Worm (Caenorhabditis elegans) whole organism, early embryonic: Measurements from ENCODE around the gene nas-37.

Source experiments
- B0310.2 ChIP-seq: sonication (generic microtip); optimal IDR thresholded peaks from 2 replicates; lab custom pipeline; 2016; ENCODE audit warnings: mild to moderate bottlenecking, missing genetic modification characterization, missing compliant biosample characterization
- F13C5.2 ChIP-seq: sonication (generic microtip); optimal IDR thresholded peaks from 2 replicates; lab custom pipeline; 2017; ENCODE audit warnings: mild to moderate bottlenecking, missing genetic modification characterization, inconsistent platforms, missing compliant biosample characterization
- aly-1 ChIP-seq: sonication (generic microtip); optimal IDR thresholded peaks from 2 replicates; lab custom pipeline; 2016; ENCODE audit warnings: missing genetic modification characterization, missing compliant biosample characterization
- ama-1 ChIP-seq: fragments of 150-350 bp; optimal IDR thresholded peaks from 2 replicates; lab custom pipeline; 2014
- ceh-13 ChIP-seq: fragments of 200-800 bp; sonication (Bioruptor generic); optimal IDR thresholded peaks from 2 replicates; lab custom pipeline; 2018; ENCODE audit warnings: mild to moderate bottlenecking, missing genetic modification characterization, missing compliant biosample characterization
- ceh-36 ChIP-seq: sonication (generic microtip); optimal IDR thresholded peaks from 2 replicates; lab custom pipeline; 2016; ENCODE audit warnings: missing genetic modification characterization, inconsistent platforms, missing compliant biosample characterization
- ets-7 ChIP-seq: sonication (generic microtip); optimal IDR thresholded peaks from 2 replicates; lab custom pipeline; 2016; ENCODE audit warnings: missing genotype, missing genetic modification characterization, missing compliant biosample characterization
- flt-1 ChIP-seq: fragments of 200-800 bp; sonication (Bioruptor generic); IDR thresholded peaks from 2 replicates; pipeline ENCODE4 v1.3.6; 2022; ENCODE audit warnings: missing genetic modification characterization, missing compliant biosample characterization
- hmbx-1 ChIP-seq: sonication (generic microtip); optimal IDR thresholded peaks from 2 replicates; lab custom pipeline; 2016; ENCODE audit warnings: mild to moderate bottlenecking, missing genetic modification characterization, missing compliant biosample characterization
- hmg-4 ChIP-seq: fragments of 200-800 bp; sonication (Bioruptor generic); optimal IDR thresholded peaks from 2 replicates; lab custom pipeline; 2018; ENCODE audit warnings: mild to moderate bottlenecking, missing genetic modification characterization, missing compliant biosample characterization
- hnd-1 ChIP-seq: sonication (generic microtip); optimal IDR thresholded peaks from 2 replicates; lab custom pipeline; 2016; ENCODE audit warnings: missing genetic modification characterization, missing compliant biosample characterization
- pes-1 ChIP-seq: fragments of 200-800 bp; sonication (Bioruptor generic); IDR thresholded peaks from 2 replicates; pipeline ENCODE4 v1.3.6; 2022; ENCODE audit warnings: missing genetic modification reagents, missing genetic modification characterization, missing compliant biosample characterization
- scrt-1 ChIP-seq: fragments of 200-800 bp; sonication (Bioruptor generic); IDR thresholded peaks from 2 replicates; pipeline ENCODE4 v1.3.6; 2022; ENCODE audit warnings: missing genetic modification characterization, missing compliant biosample characterization
- sea-1 ChIP-seq: fragments of 200-800 bp; sonication (Bioruptor generic); conservative IDR thresholded peaks from 2 replicates; pipeline ENCODE4 v1.3.6; 2022; ENCODE audit warnings: missing genetic modification characterization, missing compliant biosample characterization
- tbx-11 ChIP-seq: fragments of 200-800 bp; sonication (Bioruptor generic); IDR thresholded peaks from 2 replicates; pipeline ENCODE4 v1.3.6; 2022; ENCODE audit warnings: missing genetic modification characterization, missing compliant biosample characterization
- tbx-37 ChIP-seq: fragments of 200-800 bp; sonication (Bioruptor generic); conservative IDR thresholded peaks from 2 replicates; pipeline ENCODE4 v1.3.6; 2022; ENCODE audit warnings: missing genetic modification reagents, missing genetic modification characterization, missing compliant biosample characterization
- tra-4 ChIP-seq: sonication (generic microtip); optimal IDR thresholded peaks from 2 replicates; lab custom pipeline; 2017; ENCODE audit warnings: missing genetic modification characterization, missing compliant biosample characterization

Gene nas-37

ce11 chrX:9948963-9949362, at the start of gene nas-37:
Gene nas-37 (minus strand): TSS chrX:9949063.
- TF ChIP-seq sea-1 (no peak), aly-1 (tag; lab: Kevin White, UChicago) (no peak), hnd-1 (tag; lab: Kevin White, UChicago) (no peak), ets-7 (tag; lab: Kevin White, UChicago) (no peak), flt-1 (GFP tag; lab: Robert Waterston, UW) (no peak), hmbx-1 (tag; lab: Kevin White, UChicago) (no peak), pes-1 (no peak), ama-1 (lab: Kevin White, UChicago) (no peak)

ce11 chrX:9997344-9997743, 48.5 kb upstream of the nas-37 start:
- TF ChIP-seq ceh-36 (no peak), ets-7 (tag; lab: Kevin White, UChicago) (no peak), flt-1 (GFP tag; lab: Robert Waterston, UW) (no peak), scrt-1 (GFP tag; lab: Robert Waterston, UW) (no peak), hmbx-1 (tag; lab: Kevin White, UChicago) (no peak), tbx-11 (GFP tag; lab: Robert Waterston, UW) (no peak), ceh-13 (GFP tag; lab: Kevin White, UChicago) (no peak), hnd-1 (tag; lab: Kevin White, UChicago) (no peak), ama-1 (lab: Kevin White, UChicago) (no peak), pes-1 (no peak), tra-4 (tag; lab: Kevin White, UChicago) (no peak), B0310.2 (tag; lab: Kevin White, UChicago) (no peak), F13C5.2 (tag; lab: Kevin White, UChicago) (no peak), aly-1 (tag; lab: Kevin White, UChicago) (no peak), hmg-4 (GFP tag; lab: Kevin White, UChicago) (no peak), sea-1 (no peak), tbx-37 (GFP tag; lab: Robert Waterston, UW) (no peak)

ce11 chrX:9993100-9993499, 44.2 kb upstream of the nas-37 start:
- no peak for TF ChIP-seq B0310.2 (tag; lab: Kevin White, UChicago)
- TF ChIP-seq hnd-1 (tag; lab: Kevin White, UChicago), result no peak
- TF ChIP-seq ceh-13 (GFP tag; lab: Kevin White, UChicago), result no peak
- no peak for TF ChIP-seq pes-1
- TF ChIP-seq sea-1, result no peak
- no peak for TF ChIP-seq hmbx-1 (tag; lab: Kevin White, UChicago)
- no peak for TF ChIP-seq F13C5.2 (tag; lab: Kevin White, UChicago)
- no peak for TF ChIP-seq tbx-37 (GFP tag; lab: Robert Waterston, UW)
- no peak for TF ChIP-seq ceh-36
- TF ChIP-seq flt-1 (GFP tag; lab: Robert Waterston, UW), result no peak
- TF ChIP-seq ets-7 (tag; lab: Kevin White, UChicago), result no peak
- TF ChIP-seq hmg-4 (GFP tag; lab: Kevin White, UChicago), result no peak
- TF ChIP-seq ama-1 (lab: Kevin White, UChicago), result no peak
- no peak for TF ChIP-seq tra-4 (tag; lab: Kevin White, UChicago)
- TF ChIP-seq scrt-1 (GFP tag; lab: Robert Waterston, UW), result no peak

- TF ChIP-seq tbx-11 (GFP tag; lab: Robert Waterston, UW) (no peak), sea-1 (no peak), hmg-4 (GFP tag; lab: Kevin White, UChicago) (no peak), aly-1 (tag; lab: Kevin White, UChicago) (no peak), tra-4 (tag; lab: Kevin White, UChicago) (no peak), flt-1 (GFP tag; lab: Robert Waterston, UW) (no peak), hmbx-1 (tag; lab: Kevin White, UChicago) (no peak), ets-7 (tag; lab: Kevin White, UChicago) (no peak), ceh-13 (GFP tag; lab: Kevin White, UChicago) (no peak), ama-1 (lab: Kevin White, UChicago) (no peak), scrt-1 (GFP tag; lab: Robert Waterston, UW) (no peak), B0310.2 (tag; lab: Kevin White, UChicago) (no peak), ceh-36 (no peak), hnd-1 (tag; lab: Kevin White, UChicago) (no peak), F13C5.2 (tag; lab: Kevin White, UChicago) (no peak), tbx-37 (GFP tag; lab: Robert Waterston, UW) (no peak), pes-1 (no peak)
Measured at ce11 chrX:9988884-9989283, 40.0 kb upstream of the nas-37 start.

DNA sequence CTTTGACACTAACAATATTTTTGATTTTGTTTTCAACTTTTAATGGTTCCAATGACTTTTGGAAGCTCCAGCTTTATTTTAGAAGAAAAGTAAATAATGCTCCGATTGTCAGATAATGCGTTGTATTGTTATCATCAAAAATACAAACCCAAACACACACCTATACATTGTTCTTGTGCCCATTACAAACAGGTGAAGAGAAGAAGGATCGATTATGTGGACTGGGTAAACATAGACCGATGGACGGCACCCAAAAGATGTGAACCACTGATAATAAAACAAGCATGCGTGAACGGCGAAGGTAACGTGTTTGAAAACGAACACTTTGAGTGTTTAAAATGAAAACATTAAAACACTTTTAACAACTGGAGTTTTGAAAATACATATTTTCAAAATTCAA, 38.3 kb upstream of the nas-37 start:
- no peak for TF ChIP-seq ceh-36
- TF ChIP-seq hmbx-1 (tag; lab: Kevin White, UChicago), result no peak
- no peak for TF ChIP-seq hnd-1 (tag; lab: Kevin White, UChicago)
- TF ChIP-seq sea-1, result no peak
- TF ChIP-seq pes-1, result no peak

DNA sequence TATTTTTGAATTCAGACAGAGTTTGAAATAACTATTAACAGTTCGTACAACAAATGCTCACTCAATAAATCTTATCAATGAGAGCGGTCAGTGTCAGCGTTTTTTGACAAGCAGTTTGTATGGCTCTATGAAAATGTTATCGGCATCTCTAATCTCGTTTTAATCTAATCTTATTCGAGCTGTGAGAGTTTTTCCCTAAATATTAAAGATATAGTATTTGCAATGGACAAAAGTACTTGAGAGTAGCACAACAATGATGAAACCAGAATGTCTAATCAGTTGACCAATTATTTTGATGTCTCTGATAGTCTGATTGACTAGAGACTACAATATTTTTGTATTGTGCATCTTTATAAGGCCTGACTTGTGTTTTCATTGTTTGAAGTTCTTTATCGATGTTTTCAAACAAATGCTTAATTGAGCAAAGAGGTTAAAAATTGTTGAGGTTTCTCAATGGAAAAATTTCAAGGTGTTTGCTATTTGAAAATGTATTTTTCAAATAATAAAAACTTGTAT, 36.1 kb upstream of the nas-37 start, which contains the start of gene F19C6.5:
Gene F19C6.5 (minus strand): TSS at position 51 of the 516 bp plus-strand sequence.
- no peak for TF ChIP-seq ceh-36
- no peak for TF ChIP-seq F13C5.2 (tag; lab: Kevin White, UChicago)
- TF ChIP-seq pes-1, result no peak
- no peak for TF ChIP-seq tra-4 (tag; lab: Kevin White, UChicago)
- no peak for TF ChIP-seq flt-1 (GFP tag; lab: Robert Waterston, UW)

ce11 chrX:9981259-9981658, 32.4 kb upstream of the nas-37 start:
- TF ChIP-seq B0310.2 (tag; lab: Kevin White, UChicago), result no peak

- no peak for TF ChIP-seq scrt-1 (GFP tag; lab: Robert Waterston, UW)
- TF ChIP-seq tbx-11 (GFP tag; lab: Robert Waterston, UW), result no peak
- TF ChIP-seq hmg-4 (GFP tag; lab: Kevin White, UChicago), result no peak
- no peak for TF ChIP-seq ceh-36
- no peak for TF ChIP-seq aly-1 (tag; lab: Kevin White, UChicago)
- TF ChIP-seq hmbx-1 (tag; lab: Kevin White, UChicago), result no peak
- TF ChIP-seq ceh-13 (GFP tag; lab: Kevin White, UChicago), result no peak
- TF ChIP-seq pes-1, result no peak
- no peak for TF ChIP-seq B0310.2 (tag; lab: Kevin White, UChicago)
Measured at ce11 chrX:9976206-9976605, 27.3 kb upstream of the nas-37 start, which contains the start of gene mgl-1. Gene mgl-1 (minus strand): TSS chrX:9976306.
